Worm (Caenorhabditis elegans) whole organism, L2 larva: Measurements from ENCODE around the gene C08E8.1.
"Not testable (repeated sequence)": the region's sequence is repeated elsewhere in the genome, so short reads cannot be mapped to it uniquely, and the experiment has no call there.

Experiments used
- C34F6.9 ChIP-seq: fragments of 150-350 bp; optimal IDR thresholded peaks from 2 replicates; lab custom pipeline; 2014; ENCODE audit warnings: missing biosample characterization, missing genetic modification characterization
- F13H6.1 ChIP-seq: sonication (generic microtip); optimal IDR thresholded peaks from 2 replicates; lab custom pipeline; 2016; ENCODE audit warnings: missing genetic modification characterization, missing compliant biosample characterization
- R02D3.7 ChIP-seq: fragments of 150-350 bp; optimal IDR thresholded peaks from 2 replicates; lab custom pipeline; 2014; ENCODE audit warnings: missing biosample characterization, missing genetic modification characterization
- ZK546.5 ChIP-seq: sonication (generic microtip); optimal IDR thresholded peaks from 2 replicates; lab custom pipeline; 2017; ENCODE audit warnings: missing biosample characterization, missing genetic modification characterization
- aly-2 ChIP-seq: fragments of 150-350 bp; optimal IDR thresholded peaks from 2 replicates; lab custom pipeline; 2014; ENCODE audit warnings: missing biosample characterization, missing genetic modification characterization
- blmp-1 ChIP-seq: sonication (generic microtip); optimal IDR thresholded peaks from 2 replicates; lab custom pipeline; 2017; ENCODE audit warnings: missing genetic modification characterization, mild to moderate bottlenecking, missing compliant biosample characterization, antibody characterized with exemption, moderate library complexity; ENCODE audit not compliant: insufficient read depth
- ceh-16 ChIP-seq: fragments of 150-350 bp; optimal IDR thresholded peaks from 2 replicates; lab custom pipeline; 2014; ENCODE audit warnings: missing biosample characterization, missing genetic modification characterization
- ceh-82 ChIP-seq: fragments of 150-350 bp; optimal IDR thresholded peaks from 2 replicates; lab custom pipeline; 2014; ENCODE audit warnings: missing biosample characterization, missing genetic modification characterization
- crh-2 ChIP-seq: sonication (generic microtip); optimal IDR thresholded peaks from 2 replicates; lab custom pipeline; 2017; ENCODE audit warnings: missing biosample characterization, missing genetic modification characterization
- dmd-4 ChIP-seq: sonication (generic microtip); optimal IDR thresholded peaks from 2 replicates; lab custom pipeline; 2017; ENCODE audit warnings: missing biosample characterization, missing genetic modification characterization
- egl-27 ChIP-seq: sonication (generic microtip); optimal IDR thresholded peaks from 3 replicates; lab custom pipeline; 2017; ENCODE audit warnings: missing biosample characterization, missing genetic modification reagents, missing genetic modification characterization
- elt-1 ChIP-seq: fragments of 150-350 bp; optimal IDR thresholded peaks from 2 replicates; lab custom pipeline; 2014; ENCODE audit warnings: missing biosample characterization, missing genetic modification characterization
- elt-3 ChIP-seq: sonication (generic microtip); optimal IDR thresholded peaks from 2 replicates; lab custom pipeline; 2017; ENCODE audit warnings: missing biosample characterization, missing genetic modification characterization
- fos-1 ChIP-seq: fragments of 150-350 bp; optimal IDR thresholded peaks from 2 replicates; lab custom pipeline; 2014; ENCODE audit warnings: missing biosample characterization, missing genetic modification characterization
- lin-11 ChIP-seq: fragments of 150-350 bp; sonication (generic microtip); optimal IDR thresholded peaks from 2 replicates; lab custom pipeline; 2014; ENCODE audit warnings: missing biosample characterization, missing genetic modification characterization, inconsistent platforms, mixed read lengths
- lin-13 ChIP-seq: fragments of 150-350 bp; optimal IDR thresholded peaks from 2 replicates; lab custom pipeline; 2014; ENCODE audit warnings: missing biosample characterization, missing genetic modification reagents, missing genetic modification characterization
- lin-39 ChIP-seq: fragments of 150-350 bp; optimal IDR thresholded peaks from 2 replicates; lab custom pipeline; 2014; ENCODE audit warnings: missing biosample characterization, missing genetic modification reagents, missing genetic modification characterization
- mdl-1 ChIP-seq, 2 experiments: fragments of 150-350 bp in 1 of 2; sonication (generic microtip) in 1 of 2; optimal IDR thresholded peaks; 2 replicates each; lab custom pipeline; 2017; ENCODE audit warnings: missing biosample characterization in 2 of 2, missing genetic modification characterization in 2 of 2
- nhr-12 ChIP-seq: fragments of 150-350 bp; optimal IDR thresholded peaks from 2 replicates; lab custom pipeline; 2014; ENCODE audit warnings: missing biosample characterization, missing genetic modification characterization
- nhr-21 ChIP-seq: fragments of 150-350 bp; optimal IDR thresholded peaks from 2 replicates; lab custom pipeline; 2014; ENCODE audit warnings: missing biosample characterization, missing genetic modification characterization
- nhr-237 ChIP-seq: fragments of 150-350 bp; optimal IDR thresholded peaks from 2 replicates; lab custom pipeline; 2014; ENCODE audit warnings: missing biosample characterization, missing genetic modification characterization
- nhr-25 ChIP-seq: fragments of 150-350 bp; sonication (generic microtip); optimal IDR thresholded peaks from 3 replicates; lab custom pipeline; 2014; ENCODE audit warnings: missing biosample characterization, missing genetic modification characterization
- nhr-77 ChIP-seq: fragments of 150-350 bp; optimal IDR thresholded peaks from 2 replicates; lab custom pipeline; 2014; ENCODE audit warnings: missing biosample characterization, missing genetic modification characterization
- peb-1 ChIP-seq: fragments of 150-350 bp; optimal IDR thresholded peaks from 2 replicates; lab custom pipeline; 2014; ENCODE audit warnings: missing biosample characterization, missing genetic modification characterization
- sma-9 ChIP-seq, 2 experiments: fragments of 150-350 bp in 1 of 2; sonication (generic microtip) in 1 of 2; optimal IDR thresholded peaks; 2 replicates each; lab custom pipeline; 2014 to 2016; ENCODE audit warnings: missing genetic modification characterization in 2 of 2, mild to moderate bottlenecking in 1 of 2, missing biosample characterization in 1 of 2, missing compliant biosample characterization in 1 of 2, missing genetic modification reagents in 1 of 2, moderate library complexity in 1 of 2
- snpc-4 ChIP-seq: fragments of 150-350 bp; optimal IDR thresholded peaks from 2 replicates; lab custom pipeline; 2014; ENCODE audit warnings: missing biosample characterization, missing genetic modification characterization
- unc-55 ChIP-seq: fragments of 150-350 bp; sonication (generic microtip); optimal IDR thresholded peaks from 3 replicates; lab custom pipeline; 2014; ENCODE audit warnings: missing biosample characterization, missing genetic modification reagents, missing genetic modification characterization
- unc-62 ChIP-seq: fragments of 150-350 bp; optimal IDR thresholded peaks from 2 replicates; lab custom pipeline; 2014; ENCODE audit warnings: missing biosample characterization, missing genetic modification reagents, missing genetic modification characterization
- zag-1 ChIP-seq: fragments of 150-350 bp; optimal IDR thresholded peaks from 2 replicates; lab custom pipeline; 2014; ENCODE audit warnings: missing biosample characterization, missing genetic modification characterization
- ztf-11 ChIP-seq: sonication (generic microtip); optimal IDR thresholded peaks from 2 replicates; lab custom pipeline; 2017; ENCODE audit warnings: missing biosample characterization, missing genetic modification characterization
- ztf-4 ChIP-seq: fragments of 150-350 bp; optimal IDR thresholded peaks from 2 replicates; lab custom pipeline; 2014; ENCODE audit warnings: missing biosample characterization, missing genetic modification characterization

The C08E8.1 gene

ce11 chrV:18362402-18362801 is at the start of gene C08E8.1:
C08E8.1 (minus strand) TSS chrV:18362502.
- no peak for TF ChIP-seq ZK546.5 (tag; lab: Kevin White, UChicago)
- TF ChIP-seq ztf-4 (tag; lab: Kevin White, UChicago): no peak
- TF ChIP-seq, all 48 proteins: peak for 0

DNA sequence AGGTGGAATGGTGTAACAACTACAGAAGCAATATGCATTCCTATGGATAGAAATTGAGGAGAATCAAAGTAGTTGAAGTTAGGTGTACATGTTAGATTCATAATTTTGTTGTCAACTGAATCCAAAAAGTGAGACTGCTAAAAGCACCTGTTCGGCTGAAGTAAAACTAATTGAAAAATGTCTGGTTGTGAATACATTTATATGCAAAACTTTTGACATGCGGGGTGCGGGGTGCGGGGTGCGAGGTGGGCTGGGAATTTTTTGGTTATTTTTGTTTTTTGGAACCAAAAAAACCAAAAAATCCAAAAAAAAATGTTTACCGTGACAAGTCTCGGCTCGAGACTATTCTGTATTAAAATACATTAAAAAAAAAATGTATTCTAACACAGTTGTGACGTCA is 47.8 kb upstream of the C08E8.1 start, which contains the start of gene srh-207:
Gene srh-207, minus strand, starts transcription at position 101 of the 400 bp plus-strand sequence.
- TF ChIP-seq sma-9 (GFP tag; optimal IDR thresholded peaks at IDR 0.05; lab: Kevin White, UChicago) (no peak), sma-9 (tag; optimal IDR thresholded peaks at IDR 0.05; lab: Kevin White, UChicago) (no peak), egl-27 (tag; lab: Kevin White, UChicago) (no peak), fos-1 (tag; lab: Kevin White, UChicago) (no peak), ceh-16 (tag; lab: Kevin White, UChicago) (no peak), mdl-1 (tag; optimal IDR thresholded peaks at IDR 0.05; lab: Kevin White, UChicago) (no peak), unc-62 (GFP tag; lab: Kevin White, UChicago) (no peak), peb-1 (tag; lab: Kevin White, UChicago) (no peak), aly-2 (tag; lab: Kevin White, UChicago) (no peak)

- TF ChIP-seq C34F6.9, lin-11, elt-3 (tag; lab: Kevin White, UChicago): not testable (repeated sequence)
Observed at ce11 chrV:18404767-18405166, 42.5 kb upstream of the C08E8.1 start, which contains the start of gene srh-209. srh-209 (minus strand) TSS chrV:18404867.

ce11 chrV:18402743-18403142 is 40.4 kb upstream of the C08E8.1 start:
- TF ChIP-seq C34F6.9 (tag; lab: Kevin White, UChicago): no peak
- TF ChIP-seq lin-39 (tag; lab: Kevin White, UChicago): no peak
- TF ChIP-seq ztf-11 (tag; lab: Kevin White, UChicago): no peak
- no peak for TF ChIP-seq lin-13 (GFP tag; lab: Kevin White, UChicago)
- TF ChIP-seq nhr-77 (tag; lab: Kevin White, UChicago): no peak
- no peak for TF ChIP-seq ZK546.5 (tag; lab: Kevin White, UChicago)
- no peak for TF ChIP-seq mdl-1 (tag; optimal IDR thresholded peaks at IDR 0.05; lab: Kevin White, UChicago)
- TF ChIP-seq F13H6.1 (tag; lab: Kevin White, UChicago): no peak
- TF ChIP-seq dmd-4 (tag; lab: Kevin White, UChicago): no peak
- TF ChIP-seq crh-2: no peak
- no peak for TF ChIP-seq zag-1 (tag; lab: Kevin White, UChicago)
- TF ChIP-seq unc-55 (GFP tag; lab: Kevin White, UChicago): no peak
- TF ChIP-seq snpc-4 (tag; lab: Kevin White, UChicago): no peak
- no peak for TF ChIP-seq nhr-237 (tag; lab: Kevin White, UChicago)
- no peak for TF ChIP-seq R02D3.7
- TF ChIP-seq nhr-25 (tag; lab: Kevin White, UChicago): no peak
- TF ChIP-seq, all 48 proteins: peak for 0

DNA sequence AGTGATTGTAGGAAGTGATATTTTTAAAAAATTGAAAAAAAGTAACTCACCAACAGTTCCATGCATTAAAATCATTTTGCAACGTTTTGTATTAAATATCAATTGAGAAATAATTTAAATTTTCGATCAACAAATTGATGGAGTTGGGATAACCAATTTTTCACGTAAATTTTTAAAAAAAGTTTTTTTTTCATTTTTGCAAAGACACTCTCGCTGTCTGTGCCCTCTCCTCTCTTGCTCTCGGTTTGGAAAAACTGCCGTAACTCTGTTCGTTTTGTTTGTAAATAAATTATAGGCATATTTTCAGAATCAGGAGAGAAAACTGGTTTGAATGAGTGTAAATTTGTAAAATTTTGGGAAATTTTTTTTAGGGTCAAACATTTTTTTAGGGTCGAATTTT is 35.5 kb upstream of the C08E8.1 start, which contains the start of gene Y51A2B.16:
Gene Y51A2B.16, minus strand, starts transcription at position 101 of the 400 bp plus-strand sequence.
- no peak for TF ChIP-seq elt-3 (tag; lab: Kevin White, UChicago)
- no peak for TF ChIP-seq aly-2 (tag; lab: Kevin White, UChicago)
- TF ChIP-seq nhr-21 (tag; lab: Kevin White, UChicago): no peak
- no peak for TF ChIP-seq C34F6.9 (tag; lab: Kevin White, UChicago)
- TF ChIP-seq ceh-82 (tag; lab: Kevin White, UChicago): no peak
- TF ChIP-seq lin-13 (GFP tag; lab: Kevin White, UChicago): no peak
- no peak for TF ChIP-seq blmp-1 (tag; lab: Kevin White, UChicago)
- TF ChIP-seq elt-1 (tag; lab: Kevin White, UChicago): no peak
- TF ChIP-seq nhr-12 (tag; lab: Kevin White, UChicago): no peak
- no peak for TF ChIP-seq nhr-77 (tag; lab: Kevin White, UChicago)
- TF ChIP-seq crh-2: no peak
- no peak for TF ChIP-seq ztf-11 (tag; lab: Kevin White, UChicago)
- no peak for TF ChIP-seq fos-1 (tag; lab: Kevin White, UChicago)
